Worm (Caenorhabditis elegans): Measurements from ENCODE around the gene srt-53.

The srt-53 gene

ce11 chrV:7940299-7940698 is at the start of gene srt-53:
Gene srt-53 (minus strand): TSS chrV:7940399.
- TF ChIP-seq B0310.2 (tag; optimal IDR thresholded peaks at IDR 0.05) (no peak), tbx-11 (GFP tag; IDR thresholded peaks at IDR 0.05) (no peak), scrt-1 (GFP tag; IDR thresholded peaks at IDR 0.05) (no peak), hmbx-1 (tag; optimal IDR thresholded peaks at IDR 0.05) (no peak), hnd-1 (tag; optimal IDR thresholded peaks at IDR 0.05) (no peak), ama-1 (optimal IDR thresholded peaks at IDR 0.05) (no peak), pes-1 (GFP tag; IDR thresholded peaks at IDR 0.05) (no peak), hmg-4 (GFP tag; optimal IDR thresholded peaks at IDR 0.05) (no peak), flt-1 (GFP tag; IDR thresholded peaks at IDR 0.05) (no peak), tra-4 (tag; optimal IDR thresholded peaks at IDR 0.05) (no peak), ets-7 (tag; optimal IDR thresholded peaks at IDR 0.05) (no peak)

DNA sequence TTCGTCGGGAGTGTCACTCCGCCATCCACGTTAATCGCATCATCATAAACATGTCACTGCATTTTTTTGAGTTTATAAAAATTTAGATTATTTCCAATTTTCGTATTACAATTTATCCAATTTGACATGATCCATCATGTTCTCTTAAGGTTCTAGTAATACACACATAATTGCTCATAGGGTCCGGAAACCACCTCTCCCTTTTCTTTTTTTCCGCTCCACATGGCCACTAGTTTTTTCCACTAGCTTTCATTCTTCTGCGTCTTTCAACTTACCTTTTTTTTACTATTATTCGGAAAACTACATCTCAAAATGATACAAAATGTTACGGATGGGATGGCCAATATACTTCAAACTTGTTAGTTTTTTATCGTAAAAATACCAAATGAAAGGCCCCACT is 45.7 kb upstream of the srt-53 start, which contains the start of gene Y97E10AL.1:
Gene Y97E10AL.1 (plus strand): TSS at position 301 of the 400 bp plus-strand sequence.
- no peak for TF ChIP-seq ceh-13 (GFP tag; optimal IDR thresholded peaks at IDR 0.05)
- TF ChIP-seq scrt-1 (GFP tag; IDR thresholded peaks at IDR 0.05) = no peak
- TF ChIP-seq tra-4 (tag; optimal IDR thresholded peaks at IDR 0.05) = no peak
- TF ChIP-seq tbx-11 (GFP tag; IDR thresholded peaks at IDR 0.05) = no peak
- no peak for TF ChIP-seq flt-1 (GFP tag; IDR thresholded peaks at IDR 0.05)

- no peak for TF ChIP-seq scrt-1 (GFP tag; IDR thresholded peaks at IDR 0.05)
- no peak for TF ChIP-seq aly-1 (tag; optimal IDR thresholded peaks at IDR 0.05)
- no peak for TF ChIP-seq hmg-4 (GFP tag; optimal IDR thresholded peaks at IDR 0.05)
- no peak for TF ChIP-seq ceh-36 (tag; optimal IDR thresholded peaks at IDR 0.05)
- no peak for TF ChIP-seq pes-1 (GFP tag; IDR thresholded peaks at IDR 0.05)
- no peak for TF ChIP-seq flt-1 (GFP tag; IDR thresholded peaks at IDR 0.05)
- TF ChIP-seq hmbx-1 (tag; optimal IDR thresholded peaks at IDR 0.05) = no peak
- TF ChIP-seq tbx-11 (GFP tag; IDR thresholded peaks at IDR 0.05) = no peak
- TF ChIP-seq ceh-13 (GFP tag; optimal IDR thresholded peaks at IDR 0.05) = no peak
- TF ChIP-seq hnd-1 (tag; optimal IDR thresholded peaks at IDR 0.05) = no peak
- no peak for TF ChIP-seq ets-7 (tag; optimal IDR thresholded peaks at IDR 0.05)
- TF ChIP-seq tra-4 (tag; optimal IDR thresholded peaks at IDR 0.05) = no peak
- no peak for TF ChIP-seq B0310.2 (tag; optimal IDR thresholded peaks at IDR 0.05)
These were observed 43.3 kb upstream of the srt-53 start, which contains the start of the genes natb-1 and abhd-12 for ce11 chrV:7983381-7984052. Gene natb-1 (minus strand): TSS chrV:7983431. Gene abhd-12 (plus strand): TSS chrV:7983879.

DNA sequence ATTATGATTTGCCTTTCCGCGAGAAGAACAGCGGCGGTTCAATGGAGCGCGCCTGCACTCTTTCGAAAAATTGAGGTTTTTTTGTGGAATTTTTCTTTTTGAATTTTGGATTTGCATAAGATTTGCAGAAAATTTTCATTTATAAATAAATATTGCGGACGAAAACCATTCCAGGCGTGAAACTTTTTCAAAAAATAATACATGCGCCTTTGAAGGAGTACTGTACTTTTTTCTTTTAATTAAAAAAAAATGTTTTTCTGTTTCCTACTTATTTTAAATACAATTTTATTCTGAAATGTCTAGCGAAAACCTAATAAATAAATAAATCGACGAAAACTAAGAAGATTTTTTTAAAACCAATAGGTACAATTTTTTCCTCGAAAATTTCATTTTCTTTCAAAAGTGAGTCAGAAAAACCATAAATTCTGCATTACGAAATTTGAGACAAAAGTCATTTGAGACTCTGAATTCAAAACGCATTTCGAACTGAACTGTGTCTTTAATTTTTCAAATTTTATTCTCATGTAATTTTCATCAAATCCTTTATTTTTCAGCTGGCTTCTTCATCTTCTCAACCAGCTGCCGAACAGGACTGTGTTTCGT is 40.9 kb upstream of the srt-53 start, which contains the start of gene F26D11.1:
Gene F26D11.1 (plus strand): TSS at position 553 of the 603 bp plus-strand sequence.
- TF ChIP-seq aly-1 (tag; optimal IDR thresholded peaks at IDR 0.05) (no peak), ceh-13 (GFP tag; optimal IDR thresholded peaks at IDR 0.05) (no peak), hnd-1 (tag; optimal IDR thresholded peaks at IDR 0.05) (no peak), flt-1 (GFP tag; IDR thresholded peaks at IDR 0.05) (no peak)

ce11 chrV:7980370-7980987 is 40.3 kb upstream of the srt-53 start:
- TF ChIP-seq hmg-4 (GFP tag; optimal IDR thresholded peaks at IDR 0.05) (no peak), tbx-11 (GFP tag; IDR thresholded peaks at IDR 0.05) (no peak), B0310.2 (tag; optimal IDR thresholded peaks at IDR 0.05) (no peak), flt-1 (GFP tag; IDR thresholded peaks at IDR 0.05) (no peak), ceh-13 (GFP tag; optimal IDR thresholded peaks at IDR 0.05) (no peak)

ce11 chrV:7978798-7979197 is 38.6 kb upstream of the srt-53 start:
- TF ChIP-seq hmg-4 (GFP tag; optimal IDR thresholded peaks at IDR 0.05) (peak; percentile 87), B0310.2 (tag; optimal IDR thresholded peaks at IDR 0.05) (peak; percentile 74), ceh-36 (tag; optimal IDR thresholded peaks at IDR 0.05) (peak; percentile 17), sea-1 (GFP tag; conservative IDR thresholded peaks at IDR 0.05) (peak; percentile 40; the same call in 1 of the 2 replicates), tbx-11 (GFP tag; IDR thresholded peaks at IDR 0.05) (no peak), tra-4 (tag; optimal IDR thresholded peaks at IDR 0.05) (no peak), tbx-37 (GFP tag; conservative IDR thresholded peaks at IDR 0.05) (no peak), ceh-13 (GFP tag; optimal IDR thresholded peaks at IDR 0.05) (no peak), F13C5.2 (tag; optimal IDR thresholded peaks at IDR 0.05) (peak; percentile 38), hnd-1 (tag; optimal IDR thresholded peaks at IDR 0.05) (no peak)

DNA sequence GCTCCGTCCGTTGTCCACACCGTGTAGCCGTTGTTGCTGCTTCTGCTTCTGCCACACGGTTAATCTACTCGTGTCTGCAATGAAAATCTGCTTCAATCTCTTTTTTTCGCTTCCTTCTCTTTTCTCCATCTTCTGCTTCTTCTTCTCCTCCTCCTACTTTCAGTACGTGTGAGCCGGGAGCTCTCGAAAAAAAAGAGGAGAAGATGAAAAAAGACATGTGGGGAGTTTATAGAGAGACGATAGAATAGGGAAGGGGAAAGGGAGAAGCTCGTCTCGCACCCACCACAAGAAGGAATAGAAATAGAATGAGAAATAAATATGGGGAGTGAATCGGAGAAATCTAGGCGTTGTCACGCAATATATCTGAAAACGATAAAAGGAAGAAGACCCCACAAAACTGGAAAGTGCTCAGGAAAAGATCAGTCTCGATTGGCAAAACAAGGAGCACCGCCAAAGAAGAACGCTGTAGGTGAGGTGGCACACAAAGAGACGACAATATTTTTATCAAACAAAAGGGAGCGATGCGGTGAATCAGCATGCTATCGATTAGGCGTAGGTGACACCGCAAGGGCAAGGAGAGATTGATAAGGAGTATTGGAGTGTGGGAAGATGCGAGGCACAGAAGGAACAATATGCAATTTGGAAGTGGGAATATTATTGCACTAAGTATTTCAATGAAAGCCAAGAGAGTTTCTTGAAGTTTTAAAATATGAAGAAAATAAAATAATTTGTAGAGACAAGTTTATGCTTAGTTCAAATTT is 37.7 kb upstream of the srt-53 start, which contains the start of gene let-413:
Gene let-413 (minus strand): TSS at position 76 of the 761 bp plus-strand sequence.
- TF ChIP-seq ceh-13 (GFP tag; optimal IDR thresholded peaks at IDR 0.05) = no peak
- no peak for TF ChIP-seq flt-1 (GFP tag; IDR thresholded peaks at IDR 0.05)
- TF ChIP-seq hmg-4 (GFP tag; optimal IDR thresholded peaks at IDR 0.05) = no peak
- TF ChIP-seq F13C5.2 (tag; optimal IDR thresholded peaks at IDR 0.05) = no peak
- TF ChIP-seq aly-1 (tag; optimal IDR thresholded peaks at IDR 0.05) = peak; percentile 21
- TF ChIP-seq hmbx-1 (tag; optimal IDR thresholded peaks at IDR 0.05) = no peak

Data from whole organism, early embryonic.